Fruit fly (Drosophila melanogaster): Measurements from ENCODE around the gene Blos4.

The Blos4 gene

dm6 chr3L:10867778-10868382 is 11.0 kb upstream of the Blos4 start (continued):
- TF ChIP-seq CG8319 (GFP tag; optimal IDR thresholded peaks at IDR 0.05) (no peak), spab (GFP tag; optimal IDR thresholded peaks at IDR 0.05) (peak; percentile 27), Ets96B (tag; optimal IDR thresholded peaks at IDR 0.05) (peak; percentile 51), OdsH (GFP tag; optimal IDR thresholded peaks at IDR 0.05) (no peak), CG6276 (GFP tag; optimal IDR thresholded peaks at IDR 0.05) (peak; percentile 81), Gug (GFP tag; IDR thresholded peaks at IDR 0.05) (peak; percentile 55; the same call in 1 of the 2 replicates), CG10631 (GFP tag; optimal IDR thresholded peaks at IDR 0.05) (no peak), CG6854 (GFP tag; optimal IDR thresholded peaks at IDR 0.05) (peak; percentile 23), CG32006 (GFP tag; optimal IDR thresholded peaks at IDR 0.05) (peak; percentile 45), Eip75B (GFP tag; optimal IDR thresholded peaks at IDR 0.05) (no peak), ss (GFP tag; optimal IDR thresholded peaks at IDR 0.05) (peak; percentile 3 to 57), Ets21C (GFP tag; optimal IDR thresholded peaks at IDR 0.05) (no peak), topi (GFP tag; optimal IDR thresholded peaks at IDR 0.05) (no peak), CG8632 (GFP tag; optimal IDR thresholded peaks at IDR 0.05) (peak; percentile 15), Met (GFP tag; optimal IDR thresholded peaks at IDR 0.05) (no peak), eg (GFP tag; IDR thresholded peaks at IDR 0.05) (peak; percentile 86), Blimp-1 (GFP tag; optimal IDR thresholded peaks at IDR 0.05) (no peak), CG9139 (GFP tag; optimal IDR thresholded peaks at IDR 0.05) (peak; percentile 57), CG3032 (tag; optimal IDR thresholded peaks at IDR 0.05) (peak; percentile 15), CG7368 (GFP tag; optimal IDR thresholded peaks at IDR 0.05) (peak; percentile 26), CG6792 (GFP tag; optimal IDR thresholded peaks at IDR 0.05) (no peak), Sox102F (GFP tag; optimal IDR thresholded peaks at IDR 0.05) (no peak)

- TF ChIP-seq CG6854 (GFP tag; optimal IDR thresholded peaks at IDR 0.05): no peak
- no peak for TF ChIP-seq pdm3 (GFP tag; optimal IDR thresholded peaks at IDR 0.05)
- no peak for TF ChIP-seq Eip93F (GFP tag; optimal IDR thresholded peaks at IDR 0.05)
- 0 out of 3 replicates have a peak, but pooled peaks have one; percentile 18 for TF ChIP-seq eg (GFP tag; IDR thresholded peaks at IDR 0.05)
- TF ChIP-seq vri (GFP tag; optimal IDR thresholded peaks at IDR 0.05): no peak
- no peak for TF ChIP-seq salr (GFP tag; optimal IDR thresholded peaks at IDR 0.05)
- TF ChIP-seq CG6792 (GFP tag; optimal IDR thresholded peaks at IDR 0.05): no peak
Observed at dm6 chr3L:10869144-10869543, 9.7 kb upstream of the Blos4 start.

dm6 chr3L:10870087-10870486 is 8.8 kb upstream of the Blos4 start:
- TF ChIP-seq CG32006 (GFP tag; optimal IDR thresholded peaks at IDR 0.05) (no peak), pdm3 (GFP tag; optimal IDR thresholded peaks at IDR 0.05) (no peak), Gug (GFP tag; IDR thresholded peaks at IDR 0.05) (no peak), CG11902 (GFP tag; optimal IDR thresholded peaks at IDR 0.05) (no peak), fd59A (GFP tag; optimal IDR thresholded peaks at IDR 0.05) (no peak), CG6276 (GFP tag; optimal IDR thresholded peaks at IDR 0.05) (no peak), CG16779 (tag; optimal IDR thresholded peaks at IDR 0.05) (no peak)

dm6 chr3L:10871534-10871933 is 7.4 kb upstream of the Blos4 start:
- TF ChIP-seq dac (GFP tag; optimal IDR thresholded peaks at IDR 0.05) (no peak), CG11762 (GFP tag; optimal IDR thresholded peaks at IDR 0.05; ENCODE audit: insufficient read depth) (no peak), Eip93F (GFP tag; optimal IDR thresholded peaks at IDR 0.05) (no peak), CG6792 (GFP tag; optimal IDR thresholded peaks at IDR 0.05) (no peak), spab (GFP tag; optimal IDR thresholded peaks at IDR 0.05) (no peak), CG3032 (tag; optimal IDR thresholded peaks at IDR 0.05) (no peak), CG6808 (GFP tag; optimal IDR thresholded peaks at IDR 0.05) (no peak), Met (GFP tag; optimal IDR thresholded peaks at IDR 0.05) (no peak), Sox15 (GFP tag; optimal IDR thresholded peaks at IDR 0.05) (no peak), CG31627 (GFP tag; optimal IDR thresholded peaks at IDR 0.05) (no peak), Hr4 (GFP tag; optimal IDR thresholded peaks at IDR 0.05) (no peak), CG16779 (tag; optimal IDR thresholded peaks at IDR 0.05) (no peak), pdm3 (GFP tag; optimal IDR thresholded peaks at IDR 0.05) (no peak), svp (GFP tag) (no peak), topi (GFP tag; optimal IDR thresholded peaks at IDR 0.05) (no peak), lz (GFP tag; optimal IDR thresholded peaks at IDR 0.05) (no peak), Lpt (GFP tag; optimal IDR thresholded peaks at IDR 0.05) (no peak)
